Worm (Caenorhabditis elegans): ENCODE measurements around the gene pud-1.2.

ce11 chrV:2338538-2338937, 16.2 kb upstream of the pud-1.2 start, which contains the start of gene irld-29:
- TF ChIP-seq pha-4 (tag; optimal IDR thresholded peaks at IDR 0.05) (no peak), ZK546.5 (tag; optimal IDR thresholded peaks at IDR 0.05) (no peak), skn-1 (tag; optimal IDR thresholded peaks at IDR 0.05) (no peak), ceh-9 (tag; optimal IDR thresholded peaks at IDR 0.05) (no peak)
